Worm (Caenorhabditis elegans) whole organism, L4 larva: ENCODE data around the gene T05G5.1.

Source experiments
- F49E8.2 ChIP-seq: sonication (generic microtip); optimal IDR thresholded peaks from 2 replicates; lab custom pipeline; 2016; ENCODE audit warnings: missing compliant biosample characterization, mild to moderate bottlenecking, missing genetic modification characterization, borderline replicate concordance
- R02D3.7 ChIP-seq: fragments of 150-350 bp; sonication (generic microtip); optimal IDR thresholded peaks from 3 replicates; lab custom pipeline; 2014; ENCODE audit warnings: missing biosample characterization, missing genetic modification characterization
- T20F7.1 ChIP-seq: fragments of 200-800 bp; sonication (Bioruptor generic); optimal IDR thresholded peaks from 2 replicates; lab custom pipeline; 2018; ENCODE audit warnings: mild to moderate bottlenecking, missing genetic modification characterization, missing compliant biosample characterization
- T26A8.4 ChIP-seq: fragments of 200-800 bp; sonication (Bioruptor generic); IDR thresholded peaks from 2 replicates; pipeline ENCODE4 v1.3.6; 2022; ENCODE audit warnings: missing genetic modification characterization, missing compliant biosample characterization
- Y48G9A.11 ChIP-seq: fragments of 200-800 bp; sonication (Bioruptor generic); IDR thresholded peaks from 2 replicates; pipeline ENCODE4 v1.3.6; 2022; ENCODE audit warnings: missing genetic modification reagents, missing genetic modification characterization, missing compliant biosample characterization
- Y75B8A.6 ChIP-seq: fragments of 200-800 bp; sonication (Bioruptor generic); IDR thresholded peaks from 2 replicates; pipeline ENCODE4 v1.3.6; 2022; ENCODE audit warnings: missing genetic modification reagents, missing genetic modification characterization, missing compliant biosample characterization
- ZK337.2 ChIP-seq: fragments of 200-800 bp; sonication (Bioruptor generic); IDR thresholded peaks from 2 replicates; pipeline ENCODE4 v1.3.6; 2022; ENCODE audit warnings: missing genetic modification reagents, missing genetic modification characterization, missing compliant biosample characterization
- aha-1 ChIP-seq: fragments of 150-350 bp; peaks from one replicate; lab custom pipeline; 2014; ENCODE audit warnings: missing biosample characterization, missing genetic modification characterization
- aly-2 ChIP-seq: sonication (generic microtip); optimal IDR thresholded peaks from 2 replicates; lab custom pipeline; 2018; ENCODE audit warnings: missing biosample characterization, missing genetic modification characterization
- ama-1 ChIP-seq: fragments of 150-350 bp; optimal IDR thresholded peaks from 2 replicates; lab custom pipeline; 2014; ENCODE audit warnings: inconsistent platforms, mixed read lengths
- ceh-32 ChIP-seq: sonication (generic microtip); optimal IDR thresholded peaks from 2 replicates; lab custom pipeline; 2016; ENCODE audit warnings: mild to moderate bottlenecking, missing genetic modification characterization, missing compliant biosample characterization; ENCODE audit not compliant: poor library complexity
- ceh-44 ChIP-seq: fragments of 200-800 bp; sonication (Bioruptor generic); IDR thresholded peaks from 2 replicates; pipeline ENCODE4 v1.3.6; 2022; ENCODE audit warnings: missing genetic modification reagents, missing genetic modification characterization, missing compliant biosample characterization
- ctbp-1 ChIP-seq: fragments of 200-800 bp; sonication (Bioruptor generic); IDR thresholded peaks from 2 replicates; pipeline ENCODE4 v1.3.6; 2022; ENCODE audit warnings: missing genetic modification reagents, missing genetic modification characterization, missing compliant biosample characterization
- daf-12 ChIP-seq: fragments of 150-350 bp; optimal IDR thresholded peaks from 2 replicates; lab custom pipeline; 2014; ENCODE audit warnings: missing biosample characterization, missing genetic modification reagents, missing genetic modification characterization
- daf-8 ChIP-seq: fragments of 200-800 bp; sonication (Bioruptor generic); IDR thresholded peaks from 2 replicates; pipeline ENCODE4 v1.3.6; 2022; ENCODE audit warnings: missing genetic modification characterization, missing compliant biosample characterization
- dmd-6 ChIP-seq: fragments of 200-800 bp; sonication (Bioruptor generic); IDR thresholded peaks from 2 replicates; pipeline ENCODE4 v1.3.6; 2022; ENCODE audit warnings: missing genetic modification reagents, missing genetic modification characterization, missing compliant biosample characterization
- duxl-1 ChIP-seq: sonication (generic microtip); optimal IDR thresholded peaks from 2 replicates; lab custom pipeline; 2016; ENCODE audit warnings: mild to moderate bottlenecking, missing genetic modification characterization, moderate library complexity, missing compliant biosample characterization; ENCODE audit not compliant: poor library complexity
- dve-1 ChIP-seq: sonication (generic microtip); optimal IDR thresholded peaks from 2 replicates; lab custom pipeline; 2017; ENCODE audit warnings: antibody characterized with exemption, mild to moderate bottlenecking, missing genetic modification characterization, missing compliant biosample characterization; ENCODE audit not compliant: insufficient read depth
- egl-27 ChIP-seq: sonication (generic microtip); optimal IDR thresholded peaks from 3 replicates; lab custom pipeline; 2017; ENCODE audit warnings: missing biosample characterization, missing genetic modification reagents, missing genetic modification characterization
- egl-43 ChIP-seq: fragments of 200-800 bp; sonication (Bioruptor generic); IDR thresholded peaks from 2 replicates; pipeline ENCODE4 v1.3.6; 2022; ENCODE audit warnings: missing genetic modification reagents, missing genetic modification characterization, missing compliant biosample characterization
- hlh-11 ChIP-seq: fragments of 200-800 bp; sonication (Bioruptor generic); optimal IDR thresholded peaks from 2 replicates; lab custom pipeline; 2018; ENCODE audit warnings: mild to moderate bottlenecking, missing genetic modification characterization, missing compliant biosample characterization
- hmg-1.1 ChIP-seq: fragments of 200-800 bp; sonication (Bioruptor generic); IDR thresholded peaks from 2 replicates; pipeline ENCODE4 v1.3.6; 2022; ENCODE audit warnings: missing genetic modification reagents, missing genetic modification characterization, missing compliant biosample characterization
- jun-1 ChIP-seq: fragments of 150-350 bp; optimal IDR thresholded peaks from 2 replicates; lab custom pipeline; 2014; ENCODE audit warnings: missing biosample characterization, missing genetic modification reagents, missing genetic modification characterization
- lin-1 ChIP-seq: fragments of 200-800 bp; sonication (Bioruptor generic); IDR thresholded peaks from 2 replicates; pipeline ENCODE4 v1.3.6; 2022; ENCODE audit warnings: missing genetic modification reagents, missing genetic modification characterization, missing compliant biosample characterization
- lin-15B ChIP-seq: fragments of 150-350 bp; sonication (generic microtip); optimal IDR thresholded peaks from 3 replicates; lab custom pipeline; 2014; ENCODE audit warnings: missing biosample characterization, missing genetic modification characterization
- lin-39 ChIP-seq: fragments of 150-350 bp; optimal IDR thresholded peaks from 2 replicates; lab custom pipeline; 2014; ENCODE audit warnings: missing biosample characterization, missing genetic modification reagents, missing genetic modification characterization
- lir-3 ChIP-seq: sonication (generic microtip); optimal IDR thresholded peaks from 2 replicates; lab custom pipeline; 2016; ENCODE audit warnings: mild to moderate bottlenecking, missing genetic modification characterization, missing compliant biosample characterization
- lsy-2 ChIP-seq, 2 experiments: fragments of 150-350 bp in 1 of 2; sonication (generic microtip) in 1 of 2; optimal IDR thresholded peaks; 2 replicates each; lab custom pipeline; 2014 to 2017; ENCODE audit warnings: missing biosample characterization in 2 of 2, missing genetic modification characterization in 2 of 2
- madf-9 ChIP-seq: fragments of 200-800 bp; sonication (Bioruptor generic); conservative IDR thresholded peaks from 2 replicates; pipeline ENCODE4 v1.3.6; 2022; ENCODE audit warnings: missing genetic modification reagents, missing genetic modification characterization, missing compliant biosample characterization
- mdt-29 ChIP-seq: fragments of 200-800 bp; sonication (Bioruptor generic); IDR thresholded peaks from 2 replicates; pipeline ENCODE4 v1.3.6; 2022; ENCODE audit warnings: missing genetic modification reagents, missing genetic modification characterization, missing compliant biosample characterization
- mxl-2 ChIP-seq: fragments of 200-800 bp; sonication (Bioruptor generic); conservative IDR thresholded peaks from 2 replicates; pipeline ENCODE4 v1.3.6; 2022; ENCODE audit warnings: missing genetic modification reagents, missing genetic modification characterization, missing compliant biosample characterization
- nhr-111 ChIP-seq: fragments of 200-800 bp; sonication (Bioruptor generic); optimal IDR thresholded peaks from 2 replicates; lab custom pipeline; 2018; ENCODE audit warnings: mild to moderate bottlenecking, missing genetic modification characterization, missing compliant biosample characterization
- nhr-237 ChIP-seq: sonication (generic microtip); optimal IDR thresholded peaks from 2 replicates; lab custom pipeline; 2017; ENCODE audit warnings: missing biosample characterization, missing genetic modification characterization
- nhr-25 ChIP-seq: sonication (generic microtip); optimal IDR thresholded peaks from 2 replicates; lab custom pipeline; 2017; ENCODE audit warnings: missing genetic modification characterization, mild to moderate bottlenecking, missing compliant biosample characterization, antibody characterized with exemption, moderate library complexity, borderline replicate concordance; ENCODE audit not compliant: insufficient read depth
- nhr-28 ChIP-seq: fragments of 150-350 bp; optimal IDR thresholded peaks from 2 replicates; lab custom pipeline; 2014; ENCODE audit warnings: missing biosample characterization, missing genetic modification characterization
- nhr-41 ChIP-seq: fragments of 200-800 bp; sonication (Bioruptor generic); IDR thresholded peaks from 2 replicates; pipeline ENCODE4 v1.3.6; 2022; ENCODE audit warnings: missing genetic modification reagents, missing genetic modification characterization, missing compliant biosample characterization
- nhr-77 ChIP-seq: fragments of 150-350 bp; optimal IDR thresholded peaks from 2 replicates; lab custom pipeline; 2014; ENCODE audit warnings: missing biosample characterization, missing genetic modification characterization
- pqm-1 ChIP-seq: sonication (generic microtip); optimal IDR thresholded peaks from 2 replicates; lab custom pipeline; 2017; ENCODE audit warnings: missing biosample characterization, missing genetic modification characterization
- set-16 ChIP-seq: fragments of 200-800 bp; sonication (Bioruptor generic); IDR thresholded peaks from 2 replicates; pipeline ENCODE4 v1.3.6; 2022; ENCODE audit warnings: missing genetic modification reagents, missing genetic modification characterization, missing compliant biosample characterization
- snpc-4 ChIP-seq: fragments of 150-350 bp; optimal IDR thresholded peaks from 2 replicates; lab custom pipeline; 2014; ENCODE audit warnings: missing biosample characterization, missing genetic modification characterization
- spr-1 ChIP-seq: sonication (generic microtip); optimal IDR thresholded peaks from 2 replicates; lab custom pipeline; 2016; ENCODE audit warnings: mild to moderate bottlenecking, missing genetic modification characterization, missing compliant biosample characterization
- spr-3 ChIP-seq: fragments of 200-800 bp; sonication (Bioruptor generic); optimal IDR thresholded peaks from 2 replicates; lab custom pipeline; 2018; ENCODE audit warnings: mild to moderate bottlenecking, missing genetic modification characterization, missing compliant biosample characterization
- tra-1 ChIP-seq: fragments of 200-800 bp; sonication (Bioruptor generic); IDR thresholded peaks from 2 replicates; pipeline ENCODE4 v1.3.6; 2022; ENCODE audit warnings: missing genetic modification reagents, missing genetic modification characterization, missing compliant biosample characterization
- unc-130 ChIP-seq: sonication (generic microtip); optimal IDR thresholded peaks from 2 replicates; lab custom pipeline; 2016; ENCODE audit warnings: missing genetic modification reagents, missing genetic modification characterization, missing compliant biosample characterization
- vab-7 ChIP-seq: fragments of 200-800 bp; sonication (Bioruptor generic); IDR thresholded peaks from 2 replicates; pipeline ENCODE4 v1.3.6; 2022; ENCODE audit warnings: missing genetic modification reagents, missing genetic modification characterization, missing compliant biosample characterization
- zfp-2 ChIP-seq: sonication (generic microtip); optimal IDR thresholded peaks from 2 replicates; lab custom pipeline; 2016; ENCODE audit warnings: mild to moderate bottlenecking, missing genetic modification characterization, missing compliant biosample characterization
- zfp-3 ChIP-seq: fragments of 200-800 bp; sonication (Bioruptor generic); conservative IDR thresholded peaks from 2 replicates; pipeline ENCODE4 v1.3.6; 2022; ENCODE audit warnings: missing genetic modification reagents, missing genetic modification characterization, missing compliant biosample characterization
- zip-11 ChIP-seq: fragments of 200-800 bp; sonication (Bioruptor generic); IDR thresholded peaks from 2 replicates; pipeline ENCODE4 v1.3.6; 2022; ENCODE audit warnings: missing genetic modification characterization, missing compliant biosample characterization
- zip-2 ChIP-seq: fragments of 150-350 bp; optimal IDR thresholded peaks from 2 replicates; lab custom pipeline; 2014; ENCODE audit warnings: missing biosample characterization, missing genetic modification characterization
- ztf-7 ChIP-seq: fragments of 150-350 bp; optimal IDR thresholded peaks from 2 replicates; lab custom pipeline; 2014; ENCODE audit warnings: missing biosample characterization, missing genetic modification characterization

T05G5.1 gene

DNA sequence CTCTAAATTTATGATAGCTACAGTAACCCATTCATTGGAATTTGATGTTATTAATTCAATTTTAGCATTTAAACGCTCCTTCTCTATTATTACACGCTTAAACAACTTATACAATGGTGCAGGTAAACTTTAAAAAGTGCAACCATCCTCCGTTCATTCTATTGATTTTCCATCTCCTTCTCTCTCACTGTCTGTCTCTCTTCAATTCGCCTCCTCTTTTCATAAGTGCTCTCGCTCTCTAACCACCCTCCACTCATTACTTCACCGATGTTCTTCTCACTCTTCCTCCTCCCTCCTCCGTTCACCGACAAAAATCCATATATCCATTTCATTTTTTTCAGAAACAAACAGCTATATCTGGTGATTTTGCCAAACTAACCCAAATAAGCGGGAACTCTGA is 23.0 kb upstream of the T05G5.1 start, which contains the start of gene cbp-1 (continued):
- no peak for TF ChIP-seq egl-27 (tag; lab: Kevin White, UChicago)
- peak; percentile 39; the same call in 1 of the 2 replicates for TF ChIP-seq hmg-1.1
- TF ChIP-seq ZK337.2 (GFP tag; lab: Robert Waterston, UW): no peak
- TF ChIP-seq mxl-2 (GFP tag; lab: Robert Waterston, UW): no peak
- no peak for TF ChIP-seq R02D3.7 (tag; lab: Kevin White, UChicago)
- peak; percentile 97 for TF ChIP-seq aha-1 (tag; lab: Kevin White, UChicago)
- no peak for TF ChIP-seq zip-11 (GFP tag; lab: Robert Waterston, UW)
- no peak for TF ChIP-seq mdt-29 (GFP tag; lab: Robert Waterston, UW)
- no peak for TF ChIP-seq daf-8 (GFP tag; lab: Robert Waterston, UW)
- no peak for TF ChIP-seq zfp-3 (GFP tag; lab: Robert Waterston, UW)
- TF ChIP-seq lin-1: no peak
- 0 out of 2 replicates have a peak, but pooled peaks have one; percentile 11 for TF ChIP-seq dmd-6
- peak; percentile 4 to 70 for TF ChIP-seq lsy-2 (tag; optimal IDR thresholded peaks at IDR 0.05; lab: Kevin White, UChicago)
- no peak for TF ChIP-seq set-16
- TF ChIP-seq lir-3 (tag; lab: Kevin White, UChicago): no peak
- no peak for TF ChIP-seq unc-130 (GFP tag; lab: Kevin White, UChicago)
- no peak for TF ChIP-seq spr-1 (tag; lab: Kevin White, UChicago)
- no peak for TF ChIP-seq F49E8.2 (tag; lab: Kevin White, UChicago)
- no peak for TF ChIP-seq nhr-237 (tag; lab: Kevin White, UChicago)
- TF ChIP-seq nhr-25 (tag; lab: Kevin White, UChicago): no peak
- no peak for TF ChIP-seq vab-7
- no peak for TF ChIP-seq pqm-1
- TF ChIP-seq hlh-11 (tag; lab: Kevin White, UChicago): peak; percentile 1
- TF ChIP-seq duxl-1 (tag; lab: Kevin White, UChicago): peak; percentile 11
- peak; percentile 20 for TF ChIP-seq nhr-28 (tag; lab: Kevin White, UChicago)
- no peak for TF ChIP-seq zfp-2
- TF ChIP-seq egl-43 (GFP tag; lab: Robert Waterston, UW): no peak
- TF ChIP-seq Y48G9A.11 (GFP tag; lab: Robert Waterston, UW): no peak
- no peak for TF ChIP-seq T20F7.1 (GFP tag; lab: Kevin White, UChicago)
- TF ChIP-seq ctbp-1 (GFP tag; lab: Robert Waterston, UW): no peak
- TF ChIP-seq lin-39: no peak

DNA sequence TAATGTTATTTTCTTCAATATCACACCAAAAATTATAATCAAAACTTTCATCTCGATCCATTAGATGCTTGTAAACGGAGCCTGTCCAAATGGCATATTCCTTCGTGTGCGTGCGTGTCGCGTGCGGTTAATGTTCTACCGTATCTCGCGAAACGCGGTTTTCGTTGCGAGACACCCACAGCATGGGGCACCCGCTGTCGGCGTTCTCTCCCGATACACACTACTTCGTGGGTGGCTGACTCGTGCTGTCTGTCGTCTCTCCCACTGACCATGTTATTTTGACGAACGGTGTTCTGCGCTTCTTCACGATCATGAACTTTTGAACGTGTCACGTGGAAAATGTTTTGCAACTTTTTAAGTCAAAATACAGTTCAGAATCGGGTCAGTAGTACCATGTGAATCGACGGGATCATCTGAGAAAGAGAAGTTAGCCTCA is 22.3 kb upstream of the T05G5.1 start:
- TF ChIP-seq nhr-77 (tag; lab: Kevin White, UChicago) (peak; percentile 97), aly-2 (tag; lab: Kevin White, UChicago) (peak; percentile 36), mdt-29 (GFP tag; lab: Robert Waterston, UW) (peak; percentile 96), nhr-111 (peak; percentile 99), ceh-44 (GFP tag; lab: Robert Waterston, UW) (peak; percentile 77; the same call in 1 of the 2 replicates), ceh-32 (tag; lab: Kevin White, UChicago) (peak; percentile 75), aha-1 (tag; lab: Kevin White, UChicago) (peak; percentile 100), zfp-2 (peak; percentile 92), unc-130 (GFP tag; lab: Kevin White, UChicago) (peak; percentile 1), jun-1 (peak; percentile 95), nhr-41 (GFP tag; lab: Robert Waterston, UW) (peak; percentile 96), F49E8.2 (tag; lab: Kevin White, UChicago) (no peak), zip-2 (peak; percentile 82), nhr-28 (tag; lab: Kevin White, UChicago) (peak; percentile 90), daf-12 (tag; lab: Kevin White, UChicago) (no peak), tra-1 (GFP tag; lab: Robert Waterston, UW) (peak; percentile 96), madf-9 (GFP tag; lab: Robert Waterston, UW) (peak; percentile 92), dmd-6 (peak; percentile 99), snpc-4 (tag; lab: Kevin White, UChicago) (peak; percentile 35), spr-3 (GFP tag; lab: Kevin White, UChicago) (peak; percentile 98), dve-1 (peak; percentile 99), lin-15B (tag; lab: Kevin White, UChicago) (no peak), T26A8.4 (GFP tag; lab: Robert Waterston, UW) (peak; percentile 99), ama-1 (peak; percentile 95), lir-3 (tag; lab: Kevin White, UChicago) (peak; percentile 49), Y75B8A.6 (peak; percentile 95), ztf-7 (tag; lab: Kevin White, UChicago) (peak; percentile 88)
